Worm (Caenorhabditis elegans) whole organism, mixed stage, embryonic: ENCODE data around the gene mgrn-1.
A peak's percentile ranks its signal among the peaks of the same experiment; 100 is the strongest.

Source experiments
- ceh-83 ChIP-seq: fragments of 200-800 bp; sonication (Bioruptor generic); optimal IDR thresholded peaks from 2 replicates; lab custom pipeline; 2018; ENCODE audit warnings: mild to moderate bottlenecking, missing genetic modification characterization, missing compliant biosample characterization
- flh-1 ChIP-seq: fragments of 200-800 bp; sonication (Bioruptor generic); optimal IDR thresholded peaks from 2 replicates; lab custom pipeline; 2018; ENCODE audit warnings: mild to moderate bottlenecking, missing genetic modification characterization, moderate library complexity, missing compliant biosample characterization
- hlh-1 ChIP-seq: fragments of 150-350 bp; optimal IDR thresholded peaks from 2 replicates; lab custom pipeline; 2014; ENCODE audit warnings: missing biosample characterization, missing genetic modification reagents, missing genetic modification characterization
- lin-13 ChIP-seq: fragments of 150-350 bp; optimal IDR thresholded peaks from 2 replicates; lab custom pipeline; 2014; ENCODE audit warnings: missing biosample characterization, missing genetic modification characterization
- lsy-2 ChIP-seq: fragments of 150-350 bp; optimal IDR thresholded peaks from 2 replicates; lab custom pipeline; 2014; ENCODE audit warnings: missing biosample characterization, missing genetic modification characterization
- nhr-12 ChIP-seq: fragments of 150-350 bp; optimal IDR thresholded peaks from 2 replicates; lab custom pipeline; 2014; ENCODE audit warnings: missing biosample characterization, missing genetic modification characterization
- pha-4 ChIP-seq: fragments of 150-350 bp; optimal IDR thresholded peaks from 2 replicates; lab custom pipeline; 2018; ENCODE audit warnings: missing biosample characterization, missing genetic modification reagents, missing genetic modification characterization
- unc-39 ChIP-seq: fragments of 150-350 bp; optimal IDR thresholded peaks from 2 replicates; lab custom pipeline; 2014; ENCODE audit warnings: missing biosample characterization, missing genetic modification characterization
- unc-62 ChIP-seq: fragments of 150-350 bp; optimal IDR thresholded peaks from 2 replicates; lab custom pipeline; 2014; ENCODE audit warnings: missing biosample characterization, missing genetic modification reagents, missing genetic modification characterization
- ztf-11 ChIP-seq: fragments of 150-350 bp; optimal IDR thresholded peaks from 2 replicates; lab custom pipeline; 2014; ENCODE audit warnings: missing biosample characterization, missing genetic modification characterization

- no peak for TF ChIP-seq unc-62 (GFP tag; lab: Kevin White, UChicago)
- no peak for TF ChIP-seq ceh-83 (GFP tag; lab: Kevin White, UChicago)
- no peak for TF ChIP-seq lsy-2 (tag; lab: Kevin White, UChicago)
- no peak for TF ChIP-seq nhr-12 (tag; lab: Kevin White, UChicago)
- no peak for TF ChIP-seq flh-1 (GFP tag; lab: Kevin White, UChicago)
- no peak for TF ChIP-seq lin-13
- no peak for TF ChIP-seq ztf-11 (tag; lab: Kevin White, UChicago)
- no peak for TF ChIP-seq unc-39
- TF ChIP-seq hlh-1 = peak; percentile 92
- peak; percentile 6 for TF ChIP-seq pha-4 (tag; lab: Kevin White, UChicago)
Observed at ce11 chrX:14335621-14336020, 24.1 kb upstream of the mgrn-1 start.
